Fruit fly (Drosophila melanogaster) whole organism, embryonic: ENCODE results near the gene dpr14.

ENCODE experiments used
- Atf6 ChIP-seq: fragments of 200-800 bp; sonication (Bioruptor generic); IDR thresholded peaks from 2 replicates; pipeline ENCODE4 v1.3.6; 2022; ENCODE audit warnings: missing biosample characterization, missing genetic modification characterization
- Awh ChIP-seq: fragments of 200-800 bp; sonication (Bioruptor generic); IDR thresholded peaks from 2 replicates; pipeline ENCODE4, ENCODE4 v1.3.6; 2022; ENCODE audit warnings: missing biosample characterization, missing genetic modification characterization
- Bdp1 ChIP-seq: fragments of 200-800 bp; sonication (Bioruptor generic); optimal IDR thresholded peaks from 3 replicates; lab custom pipeline; 2016; ENCODE audit warnings: missing biosample characterization, missing genetic modification characterization
- CG11093 ChIP-seq: fragments of 200-800 bp; sonication (Bioruptor generic); IDR thresholded peaks from 3 replicates; pipeline ENCODE4 v1.3.6; 2022; ENCODE audit warnings: missing biosample characterization, missing genetic modification characterization
- CG11560 ChIP-seq: fragments of 200-800 bp; sonication (Bioruptor generic); IDR thresholded peaks from 3 replicates; pipeline ENCODE4 v1.3.6; 2022; ENCODE audit warnings: missing biosample characterization, missing genetic modification characterization
- CG12155 ChIP-seq: fragments of 200-800 bp; sonication (Bioruptor generic); optimal IDR thresholded peaks from 3 replicates; lab custom pipeline; 2016; ENCODE audit warnings: missing biosample characterization, missing genetic modification characterization
- CG12391 ChIP-seq: fragments of 200-800 bp; sonication (Bioruptor generic); optimal IDR thresholded peaks from 3 replicates; lab custom pipeline; 2018; ENCODE audit warnings: missing biosample characterization, mild to moderate bottlenecking, missing genetic modification characterization, moderate library complexity
- CG13424 ChIP-seq: fragments of 200-800 bp; sonication (Bioruptor generic); optimal IDR thresholded peaks from 2 replicates; lab custom pipeline; 2019; ENCODE audit warnings: missing biosample characterization, mild to moderate bottlenecking, missing genetic modification characterization, moderate library complexity
- CG13624 ChIP-seq: fragments of 200-800 bp; sonication (Bioruptor generic); optimal IDR thresholded peaks from 2 replicates; lab custom pipeline; 2016; ENCODE audit warnings: missing biosample characterization, missing genetic modification characterization
- CG13775 ChIP-seq: fragments of 200-800 bp; sonication (Bioruptor generic); optimal IDR thresholded peaks from 3 replicates; lab custom pipeline; 2017; ENCODE audit warnings: missing biosample characterization, mild to moderate bottlenecking, missing genetic modification characterization
- CG14710 ChIP-seq: fragments of 200-800 bp; sonication (Bioruptor generic); optimal IDR thresholded peaks from 3 replicates; lab custom pipeline; 2019; ENCODE audit warnings: missing biosample characterization, mild to moderate bottlenecking, missing genetic modification characterization, moderate library complexity
- CG14965 ChIP-seq: fragments of 200-800 bp; sonication (Bioruptor generic); optimal IDR thresholded peaks from 2 replicates; lab custom pipeline; 2016; ENCODE audit warnings: missing biosample characterization, missing genetic modification characterization, borderline replicate concordance
- CG3995 ChIP-seq: fragments of 200-800 bp; sonication (Bioruptor generic); optimal IDR thresholded peaks from 3 replicates; lab custom pipeline; 2016; ENCODE audit warnings: missing biosample characterization, missing genetic modification characterization
- CG6791 ChIP-seq: fragments of 200-800 bp; sonication (Bioruptor generic); IDR thresholded peaks from 3 replicates; pipeline ENCODE4 v1.3.6; 2022; ENCODE audit warnings: missing biosample characterization, missing genetic modification characterization; ENCODE audit not compliant: partially characterized antibody
- CG7963 ChIP-seq: fragments of 200-800 bp; sonication (Bioruptor generic); IDR thresholded peaks from 3 replicates; pipeline ENCODE4 v1.3.6; 2022; ENCODE audit warnings: missing biosample characterization, missing genetic modification characterization; ENCODE audit not compliant: partially characterized antibody
- CG9797 ChIP-seq: fragments of 200-800 bp; sonication (Bioruptor generic); optimal IDR thresholded peaks from 3 replicates; lab custom pipeline; 2018; ENCODE audit warnings: missing biosample characterization, mild to moderate bottlenecking, missing genetic modification characterization
- CG9932 ChIP-seq: fragments of 200-800 bp; sonication (Bioruptor generic); IDR thresholded peaks from 2 replicates; pipeline ENCODE4 v1.3.6; 2022; ENCODE audit warnings: missing biosample characterization, missing genetic modification characterization
- Doc3 ChIP-seq: fragments of 200-800 bp; sonication (Bioruptor generic); IDR thresholded peaks from 3 replicates; pipeline ENCODE4 v1.3.6; 2022; ENCODE audit warnings: missing biosample characterization, missing genetic modification characterization; ENCODE audit not compliant: partially characterized antibody
- E2f2 ChIP-seq: fragments of 200-800 bp; sonication (Bioruptor generic); IDR thresholded peaks from 2 replicates; pipeline ENCODE4 v1.3.6; 2022; ENCODE audit warnings: missing biosample characterization, missing genetic modification characterization
- Meics ChIP-seq: fragments of 200-800 bp; sonication (Bioruptor generic); optimal IDR thresholded peaks from 2 replicates; lab custom pipeline; 2017; ENCODE audit warnings: missing biosample characterization, mild to moderate bottlenecking, missing genetic modification characterization
- Pdp1 ChIP-seq, 2 experiments: fragments of 200-800 bp; sonication (Bioruptor generic); optimal IDR thresholded peaks; 3 replicates each; lab custom pipeline; 2016; ENCODE audit warnings: missing biosample characterization in 2 of 2, missing genetic modification characterization in 2 of 2, mild to moderate bottlenecking in 1 of 2, moderate library complexity in 1 of 2
- Rfx ChIP-seq: fragments of 200-800 bp; sonication (Bioruptor generic); IDR thresholded peaks from 2 replicates; pipeline ENCODE4 v1.3.6; 2022; ENCODE audit warnings: missing biosample characterization, missing genetic modification characterization
- Spps ChIP-seq: fragments of 200-800 bp; sonication (Bioruptor generic); optimal IDR thresholded peaks from 2 replicates; lab custom pipeline; 2018; ENCODE audit warnings: missing biosample characterization, mild to moderate bottlenecking, missing genetic modification characterization
- Trl ChIP-seq, 3 experiments: fragments of >200 bp in 2 of 3; fragments of 200-800 bp in 1 of 3; sonication (Bioruptor generic) in 1 of 3; optimal IDR thresholded peaks; 2 replicates in 1 of 3; 3 replicates in 2 of 3; lab custom pipeline; 2016 to 2017; ENCODE audit warnings: missing biosample characterization in 1 of 3, missing genetic modification characterization in 1 of 3
- al ChIP-seq: fragments of 200-800 bp; sonication (Bioruptor generic); IDR thresholded peaks from 2 replicates; pipeline ENCODE4 v1.3.6; 2022; ENCODE audit warnings: missing biosample characterization, missing genetic modification characterization
- amos ChIP-seq: fragments of 200-800 bp; sonication (Bioruptor generic); IDR thresholded peaks from 2 replicates; pipeline ENCODE4 v1.3.6; 2022; ENCODE audit warnings: missing biosample characterization, missing genetic modification characterization; ENCODE audit not compliant: partially characterized antibody
- ato ChIP-seq: fragments of 200-800 bp; sonication (Bioruptor generic); IDR thresholded peaks from 2 replicates; pipeline ENCODE4 v1.3.6; 2022; ENCODE audit warnings: missing biosample characterization, missing genetic modification characterization; ENCODE audit not compliant: partially characterized antibody
- az2 ChIP-seq: fragments of 200-800 bp; sonication (Bioruptor generic); optimal IDR thresholded peaks from 3 replicates; lab custom pipeline; 2016; ENCODE audit warnings: missing biosample characterization, missing genetic modification characterization
- bbx ChIP-seq: fragments of 200-800 bp; sonication (Bioruptor generic); IDR thresholded peaks from 2 replicates; pipeline ENCODE4 v1.3.6; 2022; ENCODE audit warnings: missing biosample characterization, missing genetic modification characterization; ENCODE audit not compliant: partially characterized antibody
- chm ChIP-seq: fragments of 200-800 bp; sonication (Bioruptor generic); IDR thresholded peaks from 2 replicates; pipeline ENCODE4 v1.3.6; 2022; ENCODE audit warnings: missing biosample characterization, missing genetic modification characterization
- ems ChIP-seq: fragments of 200-800 bp; sonication (Bioruptor generic); optimal IDR thresholded peaks from 3 replicates; lab custom pipeline; 2016; ENCODE audit warnings: missing biosample characterization, missing genetic modification characterization
- ewg ChIP-seq: fragments of 200-800 bp; sonication (Bioruptor generic); optimal IDR thresholded peaks from 3 replicates; lab custom pipeline; 2017; ENCODE audit warnings: mild to moderate bottlenecking, missing biosample characterization, missing genetic modification reagents, missing genetic modification characterization
- gcm ChIP-seq: fragments of 200-800 bp; sonication (Bioruptor generic); optimal IDR thresholded peaks from 2 replicates; lab custom pipeline; 2019; ENCODE audit warnings: missing biosample characterization, mild to moderate bottlenecking, missing genetic modification characterization, moderate library complexity
- hb ChIP-seq: fragments of 200-800 bp; sonication (Bioruptor generic); IDR thresholded peaks from 3 replicates; pipeline ENCODE4 v1.3.6; 2022; ENCODE audit warnings: missing biosample characterization, missing genetic modification characterization; ENCODE audit not compliant: partially characterized antibody
- jigr1 ChIP-seq: fragments of 200-800 bp; sonication (Bioruptor generic); IDR thresholded peaks from 3 replicates; pipeline ENCODE4 v1.3.6; 2022; ENCODE audit warnings: missing biosample characterization, missing genetic modification characterization
- lola ChIP-seq, 3 experiments: fragments of >200 bp in 2 of 3; fragments of 200-800 bp in 1 of 3; sonication (Bioruptor generic) in 1 of 3; optimal IDR thresholded peaks; 2 replicates each; lab custom pipeline; 2017 to 2019; ENCODE audit warnings: missing biosample characterization in 3 of 3, missing genetic modification characterization in 3 of 3, mild to moderate bottlenecking in 1 of 3, moderate library complexity in 1 of 3
- lov ChIP-seq, 2 experiments: fragments of 200-800 bp in 1 of 2; fragments of >200 bp in 1 of 2; sonication (Bioruptor generic) in 1 of 2; IDR thresholded peaks in 1 of 2; optimal IDR thresholded peaks in 1 of 2; 2 replicates in 1 of 2; 3 replicates in 1 of 2; pipeline versions ENCODE4 v1.3.6 to Lab custom; 2017 to 2022; ENCODE audit warnings: missing biosample characterization in 1 of 2, missing genetic modification characterization in 1 of 2
- mld ChIP-seq: fragments of 200-800 bp; sonication (Bioruptor generic); IDR thresholded peaks from 3 replicates; pipeline ENCODE4 v1.3.6; 2022; ENCODE audit warnings: missing biosample characterization, missing genetic modification characterization; ENCODE audit not compliant: partially characterized antibody
- nerfin-2 ChIP-seq: fragments of 200-800 bp; sonication (Bioruptor generic); IDR thresholded peaks from 2 replicates; pipeline ENCODE4 v1.3.6; 2022; ENCODE audit warnings: missing biosample characterization, missing genetic modification characterization; ENCODE audit not compliant: partially characterized antibody
- nom ChIP-seq: fragments of 200-800 bp; sonication (Bioruptor generic); optimal IDR thresholded peaks from 2 replicates; lab custom pipeline; 2017; ENCODE audit warnings: missing biosample characterization, missing genetic modification characterization, mild to moderate bottlenecking, moderate library complexity, missing genetic modification reagents
- otp ChIP-seq: fragments of 200-800 bp; sonication (Bioruptor generic); IDR thresholded peaks from 3 replicates; pipeline ENCODE4, ENCODE4 v1.3.6; 2022; ENCODE audit warnings: missing biosample characterization, missing genetic modification characterization
- p53 ChIP-seq: fragments of 200-800 bp; sonication (Bioruptor generic); optimal IDR thresholded peaks from 2 replicates; lab custom pipeline; 2016; ENCODE audit warnings: missing biosample characterization, missing genetic modification characterization
- pho ChIP-seq: fragments of 200-800 bp; sonication (Bioruptor generic); optimal IDR thresholded peaks from 2 replicates; lab custom pipeline; 2016; ENCODE audit warnings: missing biosample characterization, missing genetic modification characterization
- ranshi ChIP-seq: fragments of 200-800 bp; sonication (Bioruptor generic); IDR thresholded peaks from 2 replicates; pipeline ENCODE4 v1.3.6; 2022; ENCODE audit warnings: missing biosample characterization, missing genetic modification characterization
- sens ChIP-seq: fragments of 200-800 bp; sonication (Bioruptor generic); peaks from one replicate; lab custom pipeline; 2016; ENCODE audit warnings: missing biosample characterization, missing genetic modification characterization
- slbo ChIP-seq: fragments of 200-800 bp; sonication (Bioruptor generic); IDR thresholded peaks from 2 replicates; pipeline ENCODE4 v1.3.6; 2022; ENCODE audit warnings: missing biosample characterization, missing genetic modification characterization
- stc ChIP-seq: fragments of 200-800 bp; sonication (Bioruptor generic); IDR thresholded peaks from 2 replicates; pipeline ENCODE4 v1.3.6; 2022; ENCODE audit warnings: missing biosample characterization, missing genetic modification characterization
- trem ChIP-seq: fragments of 200-800 bp; optimal IDR thresholded peaks from 3 replicates; lab custom pipeline; 2019; ENCODE audit warnings: missing biosample characterization, mild to moderate bottlenecking, missing genetic modification characterization, moderate library complexity

dpr14 gene

dm6 chrX:7946858-7947313 is 38.8 kb upstream of the dpr14 start, which contains the start of gene orion (continued):
- TF ChIP-seq Rfx (GFP tag; lab: Robert Waterston, UW): peak; percentile 65
- peak; percentile 72 for TF ChIP-seq ato (GFP tag; lab: Robert Waterston, UW)
- no peak for TF ChIP-seq Spps (tag; lab: Kevin White, UChicago)
- TF ChIP-seq CG13624: peak; percentile 0
- peak; percentile 3 for TF ChIP-seq az2 (GFP tag; lab: Kevin White, UChicago)
- TF ChIP-seq Trl (optimal IDR thresholded peaks at IDR 0.05; lab: Kevin White, UChicago): peak; percentile 26 to 52
- TF ChIP-seq Trl (GFP tag; optimal IDR thresholded peaks at IDR 0.05; lab: Kevin White, UChicago): no peak
- TF ChIP-seq CG3995 (GFP tag; lab: Kevin White, UChicago): peak; percentile 49
- peak; percentile 27 for TF ChIP-seq CG9797 (GFP tag; lab: Kevin White, UChicago)
- TF ChIP-seq ranshi (GFP tag; lab: Robert Waterston, UW): peak; percentile 48; the same call in 1 of the 2 replicates
- TF ChIP-seq CG14710: peak; percentile 2
- TF ChIP-seq nerfin-2 (GFP tag; lab: Robert Waterston, UW): peak; percentile 59
- TF ChIP-seq lov (optimal IDR thresholded peaks at IDR 0.05; lab: Kevin White, UChicago): no peak
- 0 out of 3 replicates have a peak, but pooled peaks have one; percentile 24 for TF ChIP-seq lov (GFP tag; IDR thresholded peaks at IDR 0.05; lab: Robert Waterston, UW)
- 0 out of 3 replicates have a peak, but pooled peaks have one; percentile 34 for TF ChIP-seq otp (GFP tag; lab: Robert Waterston, UW)
- no peak for TF ChIP-seq Bdp1
- TF ChIP-seq gcm (GFP tag; lab: Kevin White, UChicago): peak; percentile 46
- peak; percentile 56; the same call in 2 of the 3 replicates for TF ChIP-seq CG7963 (GFP tag; lab: Robert Waterston, UW)
- TF ChIP-seq CG13775 (GFP tag; lab: Kevin White, UChicago): peak; percentile 11
- peak; percentile 19 for TF ChIP-seq CG12391 (tag; lab: Kevin White, UChicago)
- no peak for TF ChIP-seq jigr1
- peak; percentile 64; the same call in 2 of the 3 replicates for TF ChIP-seq hb (GFP tag; lab: Robert Waterston, UW)
- TF ChIP-seq CG12155: peak; percentile 67
- TF ChIP-seq chm (GFP tag; lab: Robert Waterston, UW): peak; percentile 33; the same call in 1 of the 2 replicates
- peak; percentile 75 for TF ChIP-seq amos (GFP tag; lab: Robert Waterston, UW)
- peak; percentile 34; the same call in 1 of the 2 replicates for TF ChIP-seq E2f2 (GFP tag; lab: Robert Waterston, UW)
- TF ChIP-seq pho: no peak
- TF ChIP-seq ewg (GFP tag; lab: Kevin White, UChicago): no peak
- TF ChIP-seq Pdp1 (GFP tag; optimal IDR thresholded peaks at IDR 0.05; lab: Kevin White, UChicago): peak in 1 of 2 experiments; percentile 17
- TF ChIP-seq ems (GFP tag; lab: Kevin White, UChicago): no peak
- no peak for TF ChIP-seq al
- TF ChIP-seq p53 (GFP tag; lab: Kevin White, UChicago): no peak
- peak; percentile 27 for TF ChIP-seq CG13424
- TF ChIP-seq CG9932 (GFP tag; lab: Robert Waterston, UW): peak; percentile 58
- TF ChIP-seq Awh (GFP tag; lab: Robert Waterston, UW): no peak
- peak; percentile 90 for TF ChIP-seq bbx (GFP tag; lab: Robert Waterston, UW)
- no peak for TF ChIP-seq CG14965 (GFP tag; lab: Kevin White, UChicago)
- TF ChIP-seq Meics (GFP tag; lab: Kevin White, UChicago): no peak
- no peak for TF ChIP-seq CG11560 (tag; lab: Robert Waterston, UW)
- no peak for TF ChIP-seq CG11093 (GFP tag; lab: Robert Waterston, UW)
- peak; percentile 85 for TF ChIP-seq CG6791 (GFP tag; lab: Robert Waterston, UW)
- TF ChIP-seq trem (tag; lab: Kevin White, UChicago): peak; percentile 2
- peak; percentile 78 for TF ChIP-seq Doc3 (GFP tag; lab: Robert Waterston, UW)
- peak; percentile 32; the same call in 1 of the 2 replicates for TF ChIP-seq Atf6 (GFP tag; lab: Robert Waterston, UW)
- peak; percentile 84 for TF ChIP-seq sens
- TF ChIP-seq slbo (GFP tag; lab: Robert Waterston, UW): 0 out of 2 replicates have a peak, but pooled peaks have one; percentile 33
- TF ChIP-seq nom (GFP tag; lab: Kevin White, UChicago): peak; percentile 96
- peak; percentile 26; the same call in 1 of the 2 replicates for TF ChIP-seq stc
- no peak for TF ChIP-seq lola (GFP tag; optimal IDR thresholded peaks at IDR 0.05; lab: Kevin White, UChicago)
- peak; percentile 61; the same call in 1 of the 3 replicates for TF ChIP-seq mld (GFP tag; lab: Robert Waterston, UW)
